Fruit fly (Drosophila melanogaster) whole organism, embryonic: ENCODE data around the gene WRNexo.

Experiments used
- Bgb ChIP-seq: fragments of 200-800 bp; sonication (Bioruptor generic); IDR thresholded peaks from 2 replicates; pipeline ENCODE4 v1.3.6; 2022; ENCODE audit warnings: missing biosample characterization, missing genetic modification characterization; ENCODE audit not compliant: partially characterized antibody
- Blimp-1 ChIP-seq: fragments of 200-800 bp; sonication (Bioruptor generic); optimal IDR thresholded peaks from 3 replicates; lab custom pipeline; 2018; ENCODE audit warnings: missing biosample characterization, missing genetic modification characterization, mild to moderate bottlenecking, moderate library complexity, missing genetic modification reagents
- CG10147 ChIP-seq: fragments of 200-800 bp; sonication (Bioruptor generic); optimal IDR thresholded peaks from 2 replicates; lab custom pipeline; 2019; ENCODE audit warnings: missing biosample characterization, mild to moderate bottlenecking, missing genetic modification characterization, moderate library complexity
- CG11085 ChIP-seq: fragments of 200-800 bp; sonication (Bioruptor generic); IDR thresholded peaks from 2 replicates; pipeline ENCODE4 v1.3.6; 2022; ENCODE audit warnings: missing biosample characterization, missing genetic modification characterization
- CG11456 ChIP-seq: fragments of 200-800 bp; sonication (Bioruptor generic); IDR thresholded peaks from 3 replicates; pipeline ENCODE4 v1.3.6; 2022; ENCODE audit warnings: missing biosample characterization, missing genetic modification characterization
- CG12071 ChIP-seq: fragments of 200-800 bp; sonication (Bioruptor generic); optimal IDR thresholded peaks from 3 replicates; lab custom pipeline; 2018; ENCODE audit warnings: missing biosample characterization, mild to moderate bottlenecking, missing genetic modification characterization
- CG12659 ChIP-seq: fragments of 200-800 bp; sonication (Bioruptor generic); optimal IDR thresholded peaks from 3 replicates; lab custom pipeline; 2017; ENCODE audit warnings: mild to moderate bottlenecking, missing biosample characterization, missing genetic modification reagents, missing genetic modification characterization
- CG16863 ChIP-seq: fragments of 200-800 bp; sonication (Bioruptor generic); optimal IDR thresholded peaks from 3 replicates; lab custom pipeline; 2016; ENCODE audit warnings: missing biosample characterization, missing genetic modification characterization
- CG18011 ChIP-seq: fragments of 200-800 bp; sonication (Bioruptor generic); optimal IDR thresholded peaks from 2 replicates; lab custom pipeline; 2017; ENCODE audit warnings: missing biosample characterization, missing genetic modification characterization, mild to moderate bottlenecking, moderate library complexity, missing genotype
- CG1832 ChIP-seq: fragments of 200-800 bp; sonication (Bioruptor generic); optimal IDR thresholded peaks from 2 replicates; lab custom pipeline; 2017; ENCODE audit warnings: missing biosample characterization, mild to moderate bottlenecking, missing genetic modification characterization, inconsistent platforms
- CG30403 ChIP-seq: fragments of 200-800 bp; sonication (Bioruptor generic); optimal IDR thresholded peaks from 3 replicates; lab custom pipeline; 2016; ENCODE audit warnings: missing biosample characterization, missing genetic modification characterization
- CG33213 ChIP-seq: fragments of 200-800 bp; sonication (Bioruptor generic); optimal IDR thresholded peaks from 3 replicates; lab custom pipeline; 2016; ENCODE audit warnings: missing biosample characterization, missing genetic modification characterization
- CG34422 ChIP-seq: fragments of 200-800 bp; sonication (Bioruptor generic); IDR thresholded peaks from 3 replicates; pipeline ENCODE4 v1.3.6; 2022; ENCODE audit warnings: missing biosample characterization, missing genetic modification characterization
- CG3995 ChIP-seq: fragments of 200-800 bp; sonication (Bioruptor generic); optimal IDR thresholded peaks from 3 replicates; lab custom pipeline; 2016; ENCODE audit warnings: missing biosample characterization, missing genetic modification characterization
- CG5245 ChIP-seq: fragments of 200-800 bp; sonication (Bioruptor generic); optimal IDR thresholded peaks from 3 replicates; lab custom pipeline; 2016; ENCODE audit warnings: missing biosample characterization, missing genetic modification characterization
- CG6654 ChIP-seq: fragments of 200-800 bp; sonication (Bioruptor generic); optimal IDR thresholded peaks from 2 replicates; lab custom pipeline; 2017; ENCODE audit warnings: missing biosample characterization, mild to moderate bottlenecking, missing genetic modification characterization
- CG6813 ChIP-seq: fragments of 200-800 bp; sonication (Bioruptor generic); optimal IDR thresholded peaks from 2 replicates; lab custom pipeline; 2017; ENCODE audit warnings: missing biosample characterization, missing genetic modification characterization, mild to moderate bottlenecking, moderate library complexity, missing genetic modification reagents
- CG7271 ChIP-seq: fragments of 200-800 bp; sonication (Bioruptor generic); optimal IDR thresholded peaks from 2 replicates; lab custom pipeline; 2018; ENCODE audit warnings: missing biosample characterization, mild to moderate bottlenecking, missing genetic modification characterization, moderate library complexity
- CG7928 ChIP-seq: fragments of 200-800 bp; sonication (Bioruptor generic); optimal IDR thresholded peaks from 2 replicates; lab custom pipeline; 2017; ENCODE audit warnings: missing biosample characterization, mild to moderate bottlenecking, missing genetic modification characterization
- CG7987 ChIP-seq: fragments of 200-800 bp; sonication (Bioruptor generic); optimal IDR thresholded peaks from 2 replicates; lab custom pipeline; 2018; ENCODE audit warnings: missing biosample characterization, mild to moderate bottlenecking, missing genetic modification characterization, moderate library complexity
- CG8290 ChIP-seq, 3 experiments: fragments of 200-800 bp; sonication (Bioruptor generic); optimal IDR thresholded peaks; 2 replicates each; lab custom pipeline; 2016 to 2019; ENCODE audit warnings: missing biosample characterization in 3 of 3, missing genetic modification characterization in 3 of 3, mild to moderate bottlenecking in 2 of 3, moderate library complexity in 1 of 3
- CG8388 ChIP-seq: fragments of 200-800 bp; sonication (Bioruptor generic); optimal IDR thresholded peaks from 2 replicates; lab custom pipeline; 2019; ENCODE audit warnings: missing biosample characterization, mild to moderate bottlenecking, missing genetic modification characterization, moderate library complexity
- CG9817 ChIP-seq: fragments of 200-800 bp; sonication (Bioruptor generic); optimal IDR thresholded peaks from 2 replicates; lab custom pipeline; 2018; ENCODE audit warnings: missing biosample characterization, mild to moderate bottlenecking, missing genetic modification characterization, moderate library complexity
- Elba2 ChIP-seq: fragments of 200-800 bp; sonication (Bioruptor generic); optimal IDR thresholded peaks from 3 replicates; lab custom pipeline; 2016; ENCODE audit warnings: missing biosample characterization, missing genetic modification characterization
- MESR4 ChIP-seq: fragments of 200-800 bp; sonication (Bioruptor generic); optimal IDR thresholded peaks from 2 replicates; lab custom pipeline; 2018; ENCODE audit warnings: missing biosample characterization, mild to moderate bottlenecking, missing genetic modification characterization, moderate library complexity
- Max ChIP-seq: fragments of 200-800 bp; sonication (Bioruptor generic); optimal IDR thresholded peaks from 2 replicates; lab custom pipeline; 2016; ENCODE audit warnings: missing biosample characterization, mild to moderate bottlenecking, missing genetic modification characterization
- Myb ChIP-seq: fragments of 200-800 bp; sonication (Bioruptor generic); optimal IDR thresholded peaks from 2 replicates; lab custom pipeline; 2016; ENCODE audit warnings: missing biosample characterization, missing genetic modification characterization
- Nf-YB ChIP-seq: fragments of 200-800 bp; sonication (Bioruptor generic); optimal IDR thresholded peaks from 3 replicates; lab custom pipeline; 2019; ENCODE audit warnings: missing biosample characterization, mild to moderate bottlenecking, missing genetic modification characterization, moderate library complexity
- Trl ChIP-seq, 3 experiments: fragments of >200 bp in 2 of 3; fragments of 200-800 bp in 1 of 3; sonication (Bioruptor generic) in 1 of 3; optimal IDR thresholded peaks; 2 replicates in 1 of 3; 3 replicates in 2 of 3; lab custom pipeline; 2016 to 2017; ENCODE audit warnings: missing biosample characterization in 1 of 3, missing genetic modification characterization in 1 of 3
- ac ChIP-seq: fragments of 200-800 bp; sonication (Bioruptor generic); optimal IDR thresholded peaks from 3 replicates; lab custom pipeline; 2017; ENCODE audit warnings: missing biosample characterization, mild to moderate bottlenecking, missing genetic modification characterization
- amos ChIP-seq: fragments of 200-800 bp; sonication (Bioruptor generic); IDR thresholded peaks from 2 replicates; pipeline ENCODE4 v1.3.6; 2022; ENCODE audit warnings: missing biosample characterization, missing genetic modification characterization; ENCODE audit not compliant: partially characterized antibody
- ap ChIP-seq: fragments of 200-800 bp; sonication (Bioruptor generic); IDR thresholded peaks from 2 replicates; pipeline ENCODE4 v1.3.6; 2022; ENCODE audit warnings: missing biosample characterization, missing genetic modification characterization
- croc ChIP-seq: fragments of 200-800 bp; sonication (Bioruptor generic); conservative IDR thresholded peaks from 3 replicates; pipeline ENCODE4 v1.3.6; 2022; ENCODE audit warnings: missing biosample characterization, missing genetic modification characterization
- danr ChIP-seq: fragments of 200-800 bp; sonication (Bioruptor generic); IDR thresholded peaks from 2 replicates; pipeline ENCODE4 v1.3.6; 2022; ENCODE audit warnings: missing biosample characterization, missing genetic modification characterization
- dimm ChIP-seq: fragments of 200-800 bp; sonication (Bioruptor generic); IDR thresholded peaks from 2 replicates; pipeline ENCODE4 v1.3.6; 2022; ENCODE audit warnings: missing biosample characterization, missing genetic modification characterization
- gcm ChIP-seq: fragments of 200-800 bp; sonication (Bioruptor generic); optimal IDR thresholded peaks from 2 replicates; lab custom pipeline; 2019; ENCODE audit warnings: missing biosample characterization, mild to moderate bottlenecking, missing genetic modification characterization, moderate library complexity
- grau ChIP-seq: fragments of 200-800 bp; optimal IDR thresholded peaks from 3 replicates; lab custom pipeline; 2019; ENCODE audit warnings: missing biosample characterization, mild to moderate bottlenecking, missing genetic modification characterization, moderate library complexity
- gro ChIP-seq: fragments of 200-800 bp; sonication (Bioruptor generic); optimal IDR thresholded peaks from 2 replicates; lab custom pipeline; 2016; ENCODE audit warnings: missing biosample characterization, missing genetic modification characterization
- ham ChIP-seq: fragments of 200-800 bp; sonication (Bioruptor generic); IDR thresholded peaks from 2 replicates; pipeline ENCODE4 v1.3.6; 2022; ENCODE audit warnings: missing biosample characterization, missing genetic modification characterization
- hkb ChIP-seq, 2 experiments: fragments of 200-800 bp in 1 of 2; fragments of >200 bp in 1 of 2; sonication (Bioruptor generic) in 1 of 2; IDR thresholded peaks in 1 of 2; optimal IDR thresholded peaks in 1 of 2; 2 replicates each; pipeline versions ENCODE4 v1.3.6 to Lab custom; 2017 to 2022; ENCODE audit warnings: missing biosample characterization in 1 of 2, missing genetic modification characterization in 1 of 2
- lmd ChIP-seq: fragments of 200-800 bp; sonication (Bioruptor generic); IDR thresholded peaks from 2 replicates; pipeline ENCODE4 v1.3.6; 2022; ENCODE audit warnings: missing biosample characterization, missing genetic modification characterization
- mld ChIP-seq: fragments of 200-800 bp; sonication (Bioruptor generic); IDR thresholded peaks from 3 replicates; pipeline ENCODE4 v1.3.6; 2022; ENCODE audit warnings: missing biosample characterization, missing genetic modification characterization; ENCODE audit not compliant: partially characterized antibody
- nerfin-1 ChIP-seq: fragments of 200-800 bp; sonication (Bioruptor generic); optimal IDR thresholded peaks from 3 replicates; lab custom pipeline; 2019; ENCODE audit warnings: missing biosample characterization, mild to moderate bottlenecking, missing genetic modification characterization, moderate library complexity
- pb ChIP-seq: fragments of 200-800 bp; sonication (Bioruptor generic); optimal IDR thresholded peaks from 3 replicates; lab custom pipeline; 2016; ENCODE audit warnings: missing biosample characterization, missing genetic modification characterization
- pfk ChIP-seq: fragments of 200-800 bp; sonication (Bioruptor generic); optimal IDR thresholded peaks from 2 replicates; lab custom pipeline; 2018; ENCODE audit warnings: missing biosample characterization, mild to moderate bottlenecking, missing genetic modification characterization, moderate library complexity
- pros ChIP-seq: fragments of 200-800 bp; sonication (Bioruptor generic); optimal IDR thresholded peaks from 3 replicates; lab custom pipeline; 2019; ENCODE audit warnings: missing biosample characterization, mild to moderate bottlenecking, missing genetic modification characterization, moderate library complexity
- seq ChIP-seq: fragments of 200-800 bp; sonication (Bioruptor generic); IDR thresholded peaks from 2 replicates; pipeline ENCODE4 v1.3.6; 2022; ENCODE audit warnings: missing biosample characterization, missing genetic modification characterization
- sqz ChIP-seq: fragments of 200-800 bp; sonication (Bioruptor generic); optimal IDR thresholded peaks from 3 replicates; lab custom pipeline; 2018; ENCODE audit warnings: missing biosample characterization, mild to moderate bottlenecking, missing genetic modification characterization
- vvl ChIP-seq: fragments of 200-800 bp; sonication (Bioruptor generic); IDR thresholded peaks from 2 replicates; pipeline ENCODE4 v1.3.6; 2022; ENCODE audit warnings: missing biosample characterization, missing genetic modification characterization

Gene WRNexo

dm6 chr3R:18393436-18393835, 27.5 kb upstream of the WRNexo start (continued):
- TF ChIP-seq hkb (optimal IDR thresholded peaks at IDR 0.05; lab: Kevin White, UChicago) (no peak), hkb (GFP tag; IDR thresholded peaks at IDR 0.05; lab: Robert Waterston, UW) (peak; percentile 67; the same call in 1 of the 2 replicates), CG6654 (no peak), grau (tag; lab: Kevin White, UChicago) (peak; percentile 70), pfk (GFP tag; lab: Kevin White, UChicago) (no peak), CG16863 (GFP tag; lab: Kevin White, UChicago) (no peak), Trl (optimal IDR thresholded peaks at IDR 0.05; lab: Kevin White, UChicago) (no peak), Trl (GFP tag; optimal IDR thresholded peaks at IDR 0.05; lab: Kevin White, UChicago) (no peak), CG5245 (GFP tag; lab: Kevin White, UChicago) (no peak), amos (GFP tag; lab: Robert Waterston, UW) (no peak), Bgb (GFP tag; lab: Robert Waterston, UW) (no peak), ap (GFP tag; lab: Robert Waterston, UW) (no peak), gcm (GFP tag; lab: Kevin White, UChicago) (no peak), CG11085 (GFP tag; lab: Robert Waterston, UW) (no peak), Myb (GFP tag; lab: Kevin White, UChicago) (no peak), CG7271 (no peak), lmd (GFP tag; lab: Robert Waterston, UW) (peak; percentile 34; the same call in 1 of the 2 replicates), CG6813 (no peak), CG11456 (GFP tag; lab: Robert Waterston, UW) (no peak), sqz (GFP tag; lab: Kevin White, UChicago) (no peak), Max (GFP tag; lab: Kevin White, UChicago) (no peak), CG7987 (GFP tag; lab: Kevin White, UChicago) (no peak), pb (GFP tag; lab: Kevin White, UChicago) (no peak), seq (0 out of 2 replicates have a peak, but pooled peaks have one; percentile 40), Elba2 (GFP tag; lab: Kevin White, UChicago) (no peak), CG1832 (GFP tag; lab: Kevin White, UChicago) (no peak), nerfin-1 (tag; lab: Kevin White, UChicago) (no peak), CG9817 (tag; lab: Kevin White, UChicago) (peak; percentile 39), Nf-YB (GFP tag; lab: Kevin White, UChicago) (peak; percentile 12), Blimp-1 (no peak), CG7928 (GFP tag; lab: Kevin White, UChicago) (no peak), ham (GFP tag; lab: Robert Waterston, UW) (no peak), danr (GFP tag; lab: Robert Waterston, UW) (no peak), CG12071 (GFP tag; lab: Kevin White, UChicago) (no peak), CG3995 (GFP tag; lab: Kevin White, UChicago) (no peak), MESR4 (GFP tag; lab: Kevin White, UChicago) (no peak), mld (GFP tag; lab: Robert Waterston, UW) (no peak), CG12659 (peak; percentile 36), CG30403 (GFP tag; lab: Kevin White, UChicago) (peak; percentile 63), pros (no peak), gro (GFP tag; lab: Kevin White, UChicago) (no peak), CG18011 (GFP tag; lab: Kevin White, UChicago) (peak; percentile 7), vvl (GFP tag; lab: Robert Waterston, UW) (peak; percentile 63; the same call in 1 of the 2 replicates), croc (0 out of 3 replicates have a peak, but pooled peaks have one; percentile 24), CG8388 (GFP tag; lab: Kevin White, UChicago) (peak; percentile 55), CG10147 (GFP tag; lab: Kevin White, UChicago) (no peak), CG8290 (GFP tag; optimal IDR thresholded peaks at IDR 0.05; lab: Kevin White, UChicago) (no peak), CG8290 (tag; optimal IDR thresholded peaks at IDR 0.05; lab: Kevin White, UChicago) (no peak), CG33213 (GFP tag; lab: Kevin White, UChicago) (no peak), CG34422 (GFP tag; lab: Robert Waterston, UW) (peak; percentile 66; the same call in 2 of the 3 replicates), dimm (GFP tag; lab: Robert Waterston, UW) (no peak), ac (GFP tag; lab: Kevin White, UChicago) (no peak)
